Worm (Caenorhabditis elegans): ENCODE measurements around the gene nipa-1.

- no peak for TF ChIP-seq alr-1 (tag; optimal IDR thresholded peaks at IDR 0.05)
- TF ChIP-seq egl-27 (tag; optimal IDR thresholded peaks at IDR 0.05) = no peak
- no peak for TF ChIP-seq elt-1 (tag; optimal IDR thresholded peaks at IDR 0.05)
- no peak for TF ChIP-seq C34F6.9 (tag; optimal IDR thresholded peaks at IDR 0.05)
- no peak for TF ChIP-seq nhr-12 (tag; optimal IDR thresholded peaks at IDR 0.05)
- no peak for TF ChIP-seq nhr-237 (tag; optimal IDR thresholded peaks at IDR 0.05)
- no peak for TF ChIP-seq fos-1 (tag; optimal IDR thresholded peaks at IDR 0.05)
- TF ChIP-seq dmd-4 (tag; optimal IDR thresholded peaks at IDR 0.05) = no peak
- no peak for TF ChIP-seq lin-39 (tag; optimal IDR thresholded peaks at IDR 0.05)
- TF ChIP-seq Y55F3AM.14 (GFP tag; optimal IDR thresholded peaks at IDR 0.05) = no peak
- TF ChIP-seq ztf-4 (tag; optimal IDR thresholded peaks at IDR 0.05) = no peak
Measured at ce11 chrIII:3163448-3163847, 36.5 kb upstream of the nipa-1 start.
